Fruit fly (Drosophila melanogaster) S2 (cell line): ENCODE measurements around the gene Rgl.

Experiments
- CG8478 ChIP-seq: fragments of >200 bp; optimal IDR thresholded peaks from 2 replicates; lab custom pipeline; 2018
- CTCF ChIP-seq, 2 experiments: fragments of >200 bp; optimal IDR thresholded peaks; 2 replicates each; lab custom pipeline; 2018

dm6 chr3L:13956667-13957066 is 31.5 kb upstream of the Rgl start:
- TF ChIP-seq CTCF (optimal IDR thresholded peaks at IDR 0.05; lab: Kevin White, UChicago) (no peak), CG8478 (lab: Kevin White, UChicago) (no peak)
